Fruit fly (Drosophila melanogaster): ENCODE measurements around the gene Cyp4ac3.

DNA sequence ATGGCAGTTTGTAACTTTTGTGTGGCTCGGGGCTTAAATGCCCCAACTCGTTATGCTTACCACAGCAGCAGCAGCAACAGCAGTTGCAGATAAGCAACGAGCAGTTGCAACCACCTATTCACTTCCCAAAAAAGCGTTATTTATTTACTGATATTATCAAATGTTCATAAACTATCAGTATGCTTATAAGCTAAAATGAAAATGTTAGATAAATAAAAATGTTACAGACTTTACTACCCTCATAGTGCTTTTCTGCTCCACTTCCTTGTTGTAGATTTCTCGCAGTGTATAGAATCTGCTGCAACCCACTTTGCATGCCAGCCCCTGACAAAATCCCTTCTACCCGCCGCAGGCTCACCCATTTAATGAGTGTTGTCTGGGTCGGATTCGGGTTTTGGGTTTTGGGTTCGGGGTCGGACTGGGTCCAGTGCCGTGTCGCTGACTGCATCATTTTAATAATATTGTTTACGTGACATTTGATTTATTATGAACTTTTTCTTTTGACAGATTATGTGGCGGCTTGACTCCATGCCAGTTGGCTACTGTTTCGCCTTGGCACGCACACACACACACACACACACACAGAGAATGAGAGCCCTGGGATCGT, 14.1 kb upstream of the Cyp4ac3 start:
- TF ChIP-seq CG7101 (tag; optimal IDR thresholded peaks at IDR 0.05) (no peak), bab1 (GFP tag; optimal IDR thresholded peaks at IDR 0.05) (no peak), tj (GFP tag; optimal IDR thresholded peaks at IDR 0.05) (no peak), Clk (GFP tag; optimal IDR thresholded peaks at IDR 0.05) (no peak), CG14711 (tag; optimal IDR thresholded peaks at IDR 0.05) (no peak), CG5204 (GFP tag; optimal IDR thresholded peaks at IDR 0.05) (no peak)

Measured in whole organism, adult.